Fruit fly (Drosophila melanogaster) whole organism, larva: ENCODE results near the gene GILT2.

Experiments
- noc ChIP-seq: fragments of 200-800 bp; sonication (Bioruptor generic); optimal IDR thresholded peaks from 3 replicates; lab custom pipeline; 2019; ENCODE audit warnings: missing biosample characterization, mild to moderate bottlenecking, missing genetic modification characterization, moderate library complexity

GILT2 gene

dm6 chr3R:23727657-23728056 lies 49.0 kb downstream of the GILT2 start:
- TF ChIP-seq noc (tag; lab: Kevin White, UChicago): peak; percentile 69

- TF ChIP-seq noc (tag; lab: Kevin White, UChicago): no peak
Measured at dm6 chr3R:23728086-23728485, 49.4 kb downstream of the GILT2 start.

- TF ChIP-seq noc (tag; lab: Kevin White, UChicago): peak; percentile 78
Measured at dm6 chr3R:23729066-23729465, 50.4 kb downstream of the GILT2 start.
